Fruit fly (Drosophila melanogaster) whole organism, prepupa: ENCODE measurements around the gene dbr.

Source experiments
- CG32006 ChIP-seq: fragments of 200-800 bp; sonication (Bioruptor generic); optimal IDR thresholded peaks from 3 replicates; lab custom pipeline; 2017; ENCODE audit warnings: missing biosample characterization, mild to moderate bottlenecking, missing genetic modification characterization
- CG4318 ChIP-seq: fragments of 200-800 bp; sonication (Bioruptor generic); optimal IDR thresholded peaks from 3 replicates; lab custom pipeline; 2017; ENCODE audit warnings: missing biosample characterization, mild to moderate bottlenecking, missing genetic modification characterization
- CG7368 ChIP-seq: fragments of 200-800 bp; sonication (Bioruptor generic); optimal IDR thresholded peaks from 3 replicates; lab custom pipeline; 2016; ENCODE audit warnings: missing biosample characterization, missing genetic modification characterization
- Eip93F ChIP-seq: fragments of 200-800 bp; sonication (Bioruptor generic); optimal IDR thresholded peaks from 2 replicates; lab custom pipeline; 2016; ENCODE audit warnings: missing biosample characterization, mild to moderate bottlenecking, missing genetic modification characterization
- lz ChIP-seq: fragments of 200-800 bp; sonication (Bioruptor generic); optimal IDR thresholded peaks from 3 replicates; lab custom pipeline; 2016; ENCODE audit warnings: missing biosample characterization, missing genetic modification characterization

DNA sequence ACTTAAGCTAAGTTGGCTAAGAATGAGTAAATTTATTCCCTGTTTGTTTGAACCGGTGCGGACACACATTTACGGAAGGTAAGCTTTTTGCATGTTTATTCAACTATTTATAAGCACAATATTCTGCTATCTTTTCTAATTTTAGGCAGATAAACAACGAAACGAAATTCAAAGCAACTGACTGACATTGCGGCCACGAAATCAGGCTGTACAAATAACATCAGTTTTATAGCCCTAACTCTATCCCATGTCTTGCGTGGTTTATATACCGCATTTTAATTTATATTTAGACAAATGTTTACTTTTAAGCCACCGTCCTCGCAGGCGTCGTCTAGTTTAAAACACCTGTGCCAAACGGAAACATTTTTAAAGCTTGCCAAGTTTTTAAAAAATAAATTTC, 18.8 kb downstream of the dbr start:
- TF ChIP-seq CG7368 (GFP tag; lab: Kevin White, UChicago) = no peak
- no peak for TF ChIP-seq CG4318 (GFP tag; lab: Kevin White, UChicago)
- no peak for TF ChIP-seq Eip93F (GFP tag; lab: Kevin White, UChicago)
- no peak for TF ChIP-seq CG32006
- no peak for TF ChIP-seq lz (GFP tag; lab: Kevin White, UChicago)
